Worm (Caenorhabditis elegans) whole organism, L2 larva: ENCODE data around the gene F49H12.7.

Source experiments
- C34F6.9 ChIP-seq: fragments of 150-350 bp; optimal IDR thresholded peaks from 2 replicates; lab custom pipeline; 2014; ENCODE audit warnings: missing biosample characterization, missing genetic modification characterization
- F13H6.1 ChIP-seq: sonication (generic microtip); optimal IDR thresholded peaks from 2 replicates; lab custom pipeline; 2016; ENCODE audit warnings: missing genetic modification characterization, missing compliant biosample characterization
- R02D3.7 ChIP-seq: fragments of 150-350 bp; optimal IDR thresholded peaks from 2 replicates; lab custom pipeline; 2014; ENCODE audit warnings: missing biosample characterization, missing genetic modification characterization
- Y55F3AM.14 ChIP-seq: fragments of 200-800 bp; sonication (Bioruptor generic); optimal IDR thresholded peaks from 2 replicates; lab custom pipeline; 2018; ENCODE audit warnings: mild to moderate bottlenecking, missing genetic modification characterization, missing compliant biosample characterization
- ZK546.5 ChIP-seq: sonication (generic microtip); optimal IDR thresholded peaks from 2 replicates; lab custom pipeline; 2017; ENCODE audit warnings: missing biosample characterization, missing genetic modification characterization
- aly-2 ChIP-seq: fragments of 150-350 bp; optimal IDR thresholded peaks from 2 replicates; lab custom pipeline; 2014; ENCODE audit warnings: missing biosample characterization, missing genetic modification characterization
- blmp-1 ChIP-seq: sonication (generic microtip); optimal IDR thresholded peaks from 2 replicates; lab custom pipeline; 2017; ENCODE audit warnings: missing genetic modification characterization, mild to moderate bottlenecking, missing compliant biosample characterization, antibody characterized with exemption, moderate library complexity; ENCODE audit not compliant: insufficient read depth
- ceh-16 ChIP-seq: fragments of 150-350 bp; optimal IDR thresholded peaks from 2 replicates; lab custom pipeline; 2014; ENCODE audit warnings: missing biosample characterization, missing genetic modification characterization
- crh-2 ChIP-seq: sonication (generic microtip); optimal IDR thresholded peaks from 2 replicates; lab custom pipeline; 2017; ENCODE audit warnings: missing biosample characterization, missing genetic modification characterization
- dmd-4 ChIP-seq: sonication (generic microtip); optimal IDR thresholded peaks from 2 replicates; lab custom pipeline; 2017; ENCODE audit warnings: missing biosample characterization, missing genetic modification characterization
- elt-3 ChIP-seq: sonication (generic microtip); optimal IDR thresholded peaks from 2 replicates; lab custom pipeline; 2017; ENCODE audit warnings: missing biosample characterization, missing genetic modification characterization
- fos-1 ChIP-seq: fragments of 150-350 bp; optimal IDR thresholded peaks from 2 replicates; lab custom pipeline; 2014; ENCODE audit warnings: missing biosample characterization, missing genetic modification characterization
- gmeb-1 ChIP-seq: fragments of 150-350 bp; optimal IDR thresholded peaks from 2 replicates; lab custom pipeline; 2014; ENCODE audit warnings: missing biosample characterization, missing genetic modification characterization
- lin-11 ChIP-seq: fragments of 150-350 bp; sonication (generic microtip); optimal IDR thresholded peaks from 2 replicates; lab custom pipeline; 2014; ENCODE audit warnings: missing biosample characterization, missing genetic modification characterization, inconsistent platforms, mixed read lengths
- lin-13 ChIP-seq: fragments of 150-350 bp; optimal IDR thresholded peaks from 2 replicates; lab custom pipeline; 2014; ENCODE audit warnings: missing biosample characterization, missing genetic modification reagents, missing genetic modification characterization
- lsy-2 ChIP-seq, 2 experiments: fragments of 150-350 bp in 1 of 2; sonication (generic microtip) in 1 of 2; optimal IDR thresholded peaks; 2 replicates each; lab custom pipeline; 2014 to 2017; ENCODE audit warnings: missing biosample characterization in 2 of 2, missing genetic modification characterization in 2 of 2
- mab-5 ChIP-seq: fragments of 150-350 bp; optimal IDR thresholded peaks from 2 replicates; lab custom pipeline; 2014; ENCODE audit warnings: missing biosample characterization, missing genetic modification characterization
- mdl-1 ChIP-seq, 2 experiments: fragments of 150-350 bp in 1 of 2; sonication (generic microtip) in 1 of 2; optimal IDR thresholded peaks; 2 replicates each; lab custom pipeline; 2017; ENCODE audit warnings: missing biosample characterization in 2 of 2, missing genetic modification characterization in 2 of 2
- nhr-10 ChIP-seq: sonication (generic microtip); optimal IDR thresholded peaks from 2 replicates; lab custom pipeline; 2017; ENCODE audit warnings: missing biosample characterization, missing genetic modification characterization
- nhr-12 ChIP-seq: fragments of 150-350 bp; optimal IDR thresholded peaks from 2 replicates; lab custom pipeline; 2014; ENCODE audit warnings: missing biosample characterization, missing genetic modification characterization
- nhr-129 ChIP-seq: fragments of 150-350 bp; optimal IDR thresholded peaks from 2 replicates; lab custom pipeline; 2014; ENCODE audit warnings: missing biosample characterization, missing genetic modification characterization
- nhr-21 ChIP-seq: fragments of 150-350 bp; optimal IDR thresholded peaks from 2 replicates; lab custom pipeline; 2014; ENCODE audit warnings: missing biosample characterization, missing genetic modification characterization
- nhr-23 ChIP-seq: fragments of 150-350 bp; optimal IDR thresholded peaks from 2 replicates; lab custom pipeline; 2014; ENCODE audit warnings: missing biosample characterization, missing genetic modification reagents, missing genetic modification characterization
- nhr-237 ChIP-seq: fragments of 150-350 bp; optimal IDR thresholded peaks from 2 replicates; lab custom pipeline; 2014; ENCODE audit warnings: missing biosample characterization, missing genetic modification characterization
- nhr-77 ChIP-seq: fragments of 150-350 bp; optimal IDR thresholded peaks from 2 replicates; lab custom pipeline; 2014; ENCODE audit warnings: missing biosample characterization, missing genetic modification characterization
- peb-1 ChIP-seq: fragments of 150-350 bp; optimal IDR thresholded peaks from 2 replicates; lab custom pipeline; 2014; ENCODE audit warnings: missing biosample characterization, missing genetic modification characterization
- sem-4 ChIP-seq: fragments of 150-350 bp; optimal IDR thresholded peaks from 2 replicates; lab custom pipeline; 2014; ENCODE audit warnings: missing biosample characterization, missing genetic modification reagents, missing genetic modification characterization
- skn-1 ChIP-seq: sonication (generic microtip); optimal IDR thresholded peaks from 2 replicates; lab custom pipeline; 2017; ENCODE audit warnings: missing biosample characterization, missing genetic modification characterization
- sma-3 ChIP-seq: sonication (generic microtip); optimal IDR thresholded peaks from 2 replicates; lab custom pipeline; 2016; ENCODE audit warnings: missing genetic modification reagents, missing genetic modification characterization, missing compliant biosample characterization
- sma-9 ChIP-seq, 2 experiments: fragments of 150-350 bp in 1 of 2; sonication (generic microtip) in 1 of 2; optimal IDR thresholded peaks; 2 replicates each; lab custom pipeline; 2014 to 2016; ENCODE audit warnings: missing genetic modification characterization in 2 of 2, mild to moderate bottlenecking in 1 of 2, missing biosample characterization in 1 of 2, missing compliant biosample characterization in 1 of 2, missing genetic modification reagents in 1 of 2, moderate library complexity in 1 of 2
- unc-39 ChIP-seq: fragments of 150-350 bp; optimal IDR thresholded peaks from 2 replicates; lab custom pipeline; 2014; ENCODE audit warnings: missing biosample characterization, missing genetic modification characterization
- unc-62 ChIP-seq: fragments of 150-350 bp; optimal IDR thresholded peaks from 2 replicates; lab custom pipeline; 2014; ENCODE audit warnings: missing biosample characterization, missing genetic modification reagents, missing genetic modification characterization
- ztf-1 ChIP-seq: fragments of 200-800 bp; sonication (Bioruptor generic); conservative IDR thresholded peaks from 2 replicates; pipeline ENCODE4 v1.3.6; 2022; ENCODE audit warnings: missing genetic modification characterization, missing compliant biosample characterization
- ztf-11 ChIP-seq: sonication (generic microtip); optimal IDR thresholded peaks from 2 replicates; lab custom pipeline; 2017; ENCODE audit warnings: missing biosample characterization, missing genetic modification characterization

F49H12.7 gene

ce11 chrX:2040877-2041276 is 24.0 kb upstream of the F49H12.7 start:
- peak; percentile 68 for TF ChIP-seq ceh-16
- no peak for TF ChIP-seq dmd-4 (tag; lab: Kevin White, UChicago)

- TF ChIP-seq crh-2 (no peak), ztf-1 (GFP tag; lab: Robert Waterston, UW) (no peak), ceh-16 (peak; percentile 17)
These were observed 23.2 kb upstream of the F49H12.7 start for ce11 chrX:2041448-2042138.

DNA sequence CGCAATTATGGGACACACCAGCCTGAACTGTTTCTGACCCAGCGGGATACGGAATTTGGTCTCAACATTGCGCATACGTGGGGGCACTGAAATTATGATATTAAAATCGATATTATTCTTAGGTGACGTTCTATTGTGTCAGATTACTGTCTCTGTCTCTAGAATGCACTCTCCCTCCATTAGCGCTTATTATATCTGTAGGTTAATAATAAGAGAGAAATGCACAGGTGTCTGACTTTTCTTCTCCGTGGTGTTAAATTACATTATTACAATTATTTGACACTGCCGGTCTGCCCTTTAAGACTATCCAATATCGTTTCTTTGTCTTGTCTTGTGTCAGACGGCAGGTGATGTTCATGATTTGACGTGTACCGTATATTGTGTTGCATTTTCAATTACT is 22.2 kb upstream of the F49H12.7 start:
- no peak for TF ChIP-seq blmp-1
- TF ChIP-seq C34F6.9 (tag; lab: Kevin White, UChicago): no peak
- TF ChIP-seq fos-1: no peak
- no peak for TF ChIP-seq sem-4 (tag; lab: Kevin White, UChicago)
- no peak for TF ChIP-seq nhr-237
- TF ChIP-seq nhr-10 (tag; lab: Kevin White, UChicago): no peak
- TF ChIP-seq skn-1 (tag; lab: Kevin White, UChicago): no peak

ce11 chrX:2043224-2043623 is 21.6 kb upstream of the F49H12.7 start:
- TF ChIP-seq Y55F3AM.14 (GFP tag; lab: Kevin White, UChicago) (peak; percentile 13), lsy-2 (tag; optimal IDR thresholded peaks at IDR 0.05; lab: Kevin White, UChicago) (no peak), unc-39 (tag; lab: Kevin White, UChicago) (no peak), C34F6.9 (tag; lab: Kevin White, UChicago) (no peak), nhr-21 (tag; lab: Kevin White, UChicago) (no peak), ZK546.5 (tag; lab: Kevin White, UChicago) (no peak), ztf-11 (no peak), lin-11 (tag; lab: Kevin White, UChicago) (peak; percentile 7), nhr-129 (peak; percentile 35), F13H6.1 (tag; lab: Kevin White, UChicago) (no peak), mdl-1 (tag; optimal IDR thresholded peaks at IDR 0.05; lab: Kevin White, UChicago) (no peak), crh-2 (no peak), peb-1 (tag; lab: Kevin White, UChicago) (no peak)

ce11 chrX:2044541-2045168 is 20.2 kb upstream of the F49H12.7 start:
- TF ChIP-seq C34F6.9 (tag; lab: Kevin White, UChicago) (no peak), nhr-12 (tag; lab: Kevin White, UChicago) (no peak), blmp-1 (no peak), ZK546.5 (tag; lab: Kevin White, UChicago) (no peak), sma-9 (GFP tag; optimal IDR thresholded peaks at IDR 0.05; lab: Kevin White, UChicago) (no peak), sma-9 (tag; optimal IDR thresholded peaks at IDR 0.05; lab: Kevin White, UChicago) (no peak), unc-62 (no peak), aly-2 (tag; lab: Kevin White, UChicago) (no peak), peb-1 (tag; lab: Kevin White, UChicago) (no peak), R02D3.7 (tag; lab: Kevin White, UChicago) (no peak), lin-11 (tag; lab: Kevin White, UChicago) (no peak), elt-3 (no peak), gmeb-1 (tag; lab: Kevin White, UChicago) (no peak), lin-13 (GFP tag; lab: Kevin White, UChicago) (no peak), nhr-23 (tag; lab: Kevin White, UChicago) (no peak), nhr-77 (tag; lab: Kevin White, UChicago) (no peak), sma-3 (no peak), mab-5 (tag; lab: Kevin White, UChicago) (no peak), F13H6.1 (tag; lab: Kevin White, UChicago) (no peak)
